Fruit fly (Drosophila melanogaster) whole organism, prepupa: Measurements from ENCODE around the gene Sfp33A4.

Source experiments
- Blimp-1 ChIP-seq: fragments of 200-800 bp; sonication (Bioruptor generic); optimal IDR thresholded peaks from 3 replicates; lab custom pipeline; 2017; ENCODE audit warnings: missing biosample characterization, missing genetic modification characterization, mild to moderate bottlenecking, moderate library complexity, missing genetic modification reagents
- CG11294 ChIP-seq: fragments of 200-800 bp; sonication (Bioruptor generic); IDR thresholded peaks from 2 replicates; pipeline ENCODE4 v1.3.6; 2022; ENCODE audit warnings: missing biosample characterization, missing genetic modification characterization
- CG11762 ChIP-seq: fragments of 200-800 bp; sonication (Bioruptor generic); optimal IDR thresholded peaks from 3 replicates; lab custom pipeline; 2016; ENCODE audit warnings: missing biosample characterization, missing genetic modification characterization; ENCODE audit not compliant: insufficient read depth
- CG1621 ChIP-seq: fragments of 200-800 bp; sonication (Bioruptor generic); optimal IDR thresholded peaks from 3 replicates; lab custom pipeline; 2018; ENCODE audit warnings: missing biosample characterization, mild to moderate bottlenecking, missing genetic modification characterization
- CG16779 ChIP-seq: fragments of 200-800 bp; sonication (Bioruptor generic); optimal IDR thresholded peaks from 3 replicates; lab custom pipeline; 2017; ENCODE audit warnings: missing biosample characterization, mild to moderate bottlenecking, missing genetic modification characterization
- CG32006 ChIP-seq: fragments of 200-800 bp; sonication (Bioruptor generic); optimal IDR thresholded peaks from 3 replicates; lab custom pipeline; 2017; ENCODE audit warnings: missing biosample characterization, mild to moderate bottlenecking, missing genetic modification characterization
- CG34406 ChIP-seq: fragments of 200-800 bp; sonication (Bioruptor generic); optimal IDR thresholded peaks from 3 replicates; lab custom pipeline; 2016; ENCODE audit warnings: missing biosample characterization, missing genetic modification characterization
- CG3919 ChIP-seq: fragments of 200-800 bp; sonication (Bioruptor generic); optimal IDR thresholded peaks from 3 replicates; lab custom pipeline; 2016; ENCODE audit warnings: missing biosample characterization, missing genetic modification characterization
- CG4318 ChIP-seq: fragments of 200-800 bp; sonication (Bioruptor generic); optimal IDR thresholded peaks from 3 replicates; lab custom pipeline; 2017; ENCODE audit warnings: missing biosample characterization, mild to moderate bottlenecking, missing genetic modification characterization
- CG6163 ChIP-seq: fragments of 200-800 bp; sonication (Bioruptor generic); IDR thresholded peaks from 3 replicates; pipeline ENCODE4 v1.3.6; 2022; ENCODE audit warnings: missing biosample characterization, missing genetic modification characterization
- CG6792 ChIP-seq: fragments of 200-800 bp; sonication (Bioruptor generic); optimal IDR thresholded peaks from 3 replicates; lab custom pipeline; 2016; ENCODE audit warnings: missing biosample characterization, missing genetic modification characterization
- CG6808 ChIP-seq: fragments of 200-800 bp; sonication (Bioruptor generic); optimal IDR thresholded peaks from 3 replicates; lab custom pipeline; 2017; ENCODE audit warnings: missing biosample characterization, missing genetic modification characterization, mild to moderate bottlenecking, moderate library complexity, missing genetic modification reagents
- CG6854 ChIP-seq: fragments of 200-800 bp; sonication (Bioruptor generic); optimal IDR thresholded peaks from 2 replicates; lab custom pipeline; 2017; ENCODE audit warnings: missing biosample characterization, mild to moderate bottlenecking, missing genetic modification characterization
- CG7368 ChIP-seq: fragments of 200-800 bp; sonication (Bioruptor generic); optimal IDR thresholded peaks from 3 replicates; lab custom pipeline; 2016; ENCODE audit warnings: missing biosample characterization, missing genetic modification characterization
- CG8119 ChIP-seq: fragments of 200-800 bp; sonication (Bioruptor generic); IDR thresholded peaks from 3 replicates; pipeline ENCODE4 v1.3.6; 2022; ENCODE audit warnings: missing biosample characterization, missing genetic modification characterization
- CG8319 ChIP-seq: fragments of 200-800 bp; sonication (Bioruptor generic); optimal IDR thresholded peaks from 3 replicates; lab custom pipeline; 2016; ENCODE audit warnings: missing biosample characterization, missing genetic modification characterization
- CG8632 ChIP-seq: fragments of 200-800 bp; sonication (Bioruptor generic); optimal IDR thresholded peaks from 3 replicates; lab custom pipeline; 2016; ENCODE audit warnings: missing biosample characterization, missing genetic modification characterization
- CG9139 ChIP-seq: fragments of 200-800 bp; sonication (Bioruptor generic); optimal IDR thresholded peaks from 3 replicates; lab custom pipeline; 2017; ENCODE audit warnings: missing biosample characterization, mild to moderate bottlenecking, missing genetic modification characterization
- Eip75B ChIP-seq: fragments of 200-800 bp; sonication (Bioruptor generic); optimal IDR thresholded peaks from 3 replicates; lab custom pipeline; 2016; ENCODE audit warnings: missing biosample characterization, missing genetic modification characterization
- Eip78C ChIP-seq: fragments of 200-800 bp; sonication (Bioruptor generic); peaks from one replicate; lab custom pipeline; 2016; ENCODE audit warnings: missing biosample characterization, missing genetic modification characterization
- Eip93F ChIP-seq: fragments of 200-800 bp; sonication (Bioruptor generic); optimal IDR thresholded peaks from 2 replicates; lab custom pipeline; 2016; ENCODE audit warnings: missing biosample characterization, mild to moderate bottlenecking, missing genetic modification characterization
- Ets21C ChIP-seq: fragments of 200-800 bp; sonication (Bioruptor generic); optimal IDR thresholded peaks from 3 replicates; lab custom pipeline; 2016; ENCODE audit warnings: missing biosample characterization, missing genetic modification characterization
- Ets96B ChIP-seq: fragments of 200-800 bp; optimal IDR thresholded peaks from 2 replicates; lab custom pipeline; 2019; ENCODE audit warnings: missing biosample characterization, mild to moderate bottlenecking, missing genetic modification characterization, moderate library complexity
- Gug ChIP-seq: fragments of 200-800 bp; sonication (Bioruptor generic); IDR thresholded peaks from 2 replicates; pipeline ENCODE4 v1.3.6; 2022; ENCODE audit warnings: missing biosample characterization, missing genetic modification characterization
- Hr4 ChIP-seq: fragments of 200-800 bp; sonication (Bioruptor generic); optimal IDR thresholded peaks from 3 replicates; lab custom pipeline; 2016; ENCODE audit warnings: missing biosample characterization, missing genetic modification characterization
- Lpt ChIP-seq: fragments of 200-800 bp; sonication (Bioruptor generic); optimal IDR thresholded peaks from 3 replicates; lab custom pipeline; 2016; ENCODE audit warnings: missing biosample characterization, missing genetic modification characterization
- Met ChIP-seq: fragments of 200-800 bp; sonication (Bioruptor generic); optimal IDR thresholded peaks from 3 replicates; lab custom pipeline; 2016; ENCODE audit warnings: missing biosample characterization, missing genetic modification characterization
- Smox ChIP-seq: fragments of 200-800 bp; sonication (Bioruptor generic); optimal IDR thresholded peaks from 3 replicates; lab custom pipeline; 2016; ENCODE audit warnings: missing biosample characterization, missing genetic modification characterization
- Sox102F ChIP-seq: fragments of 200-800 bp; sonication (Bioruptor generic); optimal IDR thresholded peaks from 2 replicates; lab custom pipeline; 2016; ENCODE audit warnings: missing biosample characterization, mild to moderate bottlenecking, missing genetic modification characterization
- Sox14 ChIP-seq: fragments of 200-800 bp; sonication (Bioruptor generic); optimal IDR thresholded peaks from 3 replicates; lab custom pipeline; 2016; ENCODE audit warnings: missing biosample characterization, missing genetic modification characterization
- achi ChIP-seq: fragments of 200-800 bp; sonication (Bioruptor generic); optimal IDR thresholded peaks from 3 replicates; lab custom pipeline; 2016; ENCODE audit warnings: missing biosample characterization, missing genetic modification characterization
- cyc ChIP-seq: fragments of 200-800 bp; sonication (Bioruptor generic); optimal IDR thresholded peaks from 3 replicates; lab custom pipeline; 2016; ENCODE audit warnings: missing biosample characterization, missing genetic modification characterization
- dsx ChIP-seq: fragments of 200-800 bp; optimal IDR thresholded peaks from 3 replicates; lab custom pipeline; 2019; ENCODE audit warnings: missing biosample characterization, mild to moderate bottlenecking, missing genetic modification characterization, moderate library complexity; ENCODE audit not compliant: poor library complexity, severe bottlenecking
- eg ChIP-seq: fragments of 200-800 bp; sonication (Bioruptor generic); IDR thresholded peaks from 3 replicates; pipeline ENCODE4 v1.3.6; 2022; ENCODE audit warnings: missing biosample characterization, missing genetic modification characterization
- esn ChIP-seq: fragments of 200-800 bp; sonication (Bioruptor generic); optimal IDR thresholded peaks from 2 replicates; lab custom pipeline; 2016; ENCODE audit warnings: missing biosample characterization, mild to moderate bottlenecking, missing genetic modification characterization, moderate library complexity
- fd85E ChIP-seq: fragments of 200-800 bp; sonication (Bioruptor generic); optimal IDR thresholded peaks from 3 replicates; lab custom pipeline; 2016; ENCODE audit warnings: missing biosample characterization, missing genetic modification characterization
- fkh ChIP-seq: fragments of 200-800 bp; sonication (Bioruptor generic); optimal IDR thresholded peaks from 3 replicates; lab custom pipeline; 2017; ENCODE audit warnings: missing biosample characterization, mild to moderate bottlenecking, missing genetic modification characterization, moderate library complexity
- lz ChIP-seq: fragments of 200-800 bp; sonication (Bioruptor generic); optimal IDR thresholded peaks from 3 replicates; lab custom pipeline; 2016; ENCODE audit warnings: missing biosample characterization, missing genetic modification characterization
- net ChIP-seq: fragments of 200-800 bp; sonication (Bioruptor generic); optimal IDR thresholded peaks from 3 replicates; lab custom pipeline; 2016; ENCODE audit warnings: missing biosample characterization, missing genetic modification characterization
- pdm3 ChIP-seq: fragments of 200-800 bp; sonication (Bioruptor generic); optimal IDR thresholded peaks from 3 replicates; lab custom pipeline; 2016; ENCODE audit warnings: missing biosample characterization, missing genetic modification characterization
- salr ChIP-seq, 2 experiments: fragments of 200-800 bp; sonication (Bioruptor generic); optimal IDR thresholded peaks; 3 replicates each; lab custom pipeline; 2016 to 2018; ENCODE audit warnings: missing biosample characterization in 2 of 2, missing genetic modification characterization in 2 of 2, mild to moderate bottlenecking in 1 of 2
- spab ChIP-seq: fragments of 200-800 bp; sonication (Bioruptor generic); optimal IDR thresholded peaks from 2 replicates; lab custom pipeline; 2017; ENCODE audit warnings: missing biosample characterization, mild to moderate bottlenecking, missing genetic modification characterization, missing genetic modification reagents
- ss ChIP-seq, 2 experiments: fragments of 200-800 bp; sonication (Bioruptor generic); optimal IDR thresholded peaks; 2 replicates in 1 of 2; 3 replicates in 1 of 2; lab custom pipeline; 2017 to 2018; ENCODE audit warnings: mild to moderate bottlenecking in 2 of 2, missing biosample characterization in 2 of 2, missing genetic modification characterization in 2 of 2, moderate library complexity in 1 of 2
- svp ChIP-seq: fragments of 200-800 bp; sonication (Bioruptor generic); peaks from one replicate; lab custom pipeline; 2016; ENCODE audit warnings: missing biosample characterization, missing genetic modification characterization
- vri ChIP-seq: fragments of 200-800 bp; sonication (Bioruptor generic); optimal IDR thresholded peaks from 3 replicates; lab custom pipeline; 2016; ENCODE audit warnings: missing biosample characterization, mild to moderate bottlenecking, missing genetic modification characterization

Gene Sfp33A4

dm6 chr2L:11806701-11807674 lies 30.1 kb upstream of the Sfp33A4 start (continued):
- TF ChIP-seq achi (GFP tag; lab: Kevin White, UChicago) (peak; percentile 54), CG8632 (GFP tag; lab: Kevin White, UChicago) (peak; percentile 60), CG1621 (tag; lab: Kevin White, UChicago) (peak; percentile 85), Sox14 (peak; percentile 92), Smox (peak; percentile 58), eg (GFP tag; lab: Robert Waterston, UW) (peak; percentile 87), CG4318 (GFP tag; lab: Kevin White, UChicago) (peak; percentile 21), Hr4 (no peak), CG8319 (GFP tag; lab: Kevin White, UChicago) (no peak), CG34406 (GFP tag; lab: Kevin White, UChicago) (peak; percentile 44), CG8119 (GFP tag; lab: Robert Waterston, UW) (no peak; the same call in 1 of the 3 replicates)
- TF ChIP-seq, all 60 proteins: peak for 47

dm6 chr2L:11807697-11808226 lies 29.3 kb upstream of the Sfp33A4 start:
- peak; percentile 63 for TF ChIP-seq eg (GFP tag; lab: Robert Waterston, UW)
- peak; percentile 77 for TF ChIP-seq CG6854 (GFP tag; lab: Kevin White, UChicago)
- no peak for TF ChIP-seq Ets21C (GFP tag; lab: Kevin White, UChicago)
- TF ChIP-seq ss (GFP tag; optimal IDR thresholded peaks at IDR 0.05; lab: Kevin White, UChicago) = peak; percentile 51 to 73
- peak; percentile 2 for TF ChIP-seq Sox102F (GFP tag; lab: Kevin White, UChicago)
- no peak for TF ChIP-seq CG11294
- TF ChIP-seq Blimp-1 (GFP tag; lab: Kevin White, UChicago) = peak; percentile 1
- no peak for TF ChIP-seq CG34406 (GFP tag; lab: Kevin White, UChicago)
- no peak for TF ChIP-seq Smox
- TF ChIP-seq lz = peak; percentile 17
- no peak for TF ChIP-seq cyc
- TF ChIP-seq Hr4 = peak; percentile 5
- peak; percentile 13 for TF ChIP-seq CG7368 (GFP tag; lab: Kevin White, UChicago)
- TF ChIP-seq CG8632 (GFP tag; lab: Kevin White, UChicago) = no peak
- TF ChIP-seq CG16779 (tag; lab: Kevin White, UChicago) = peak; percentile 46
- peak; percentile 16 for TF ChIP-seq Ets96B (tag; lab: Kevin White, UChicago)
- peak; percentile 65 for TF ChIP-seq Sox14
- TF ChIP-seq CG32006 (GFP tag; lab: Kevin White, UChicago) = no peak
- TF ChIP-seq salr (GFP tag; optimal IDR thresholded peaks at IDR 0.05; lab: Kevin White, UChicago) = peak in 1 of 2 experiments; percentile 19
- peak; percentile 39 for TF ChIP-seq CG3919
- TF ChIP-seq CG1621 (tag; lab: Kevin White, UChicago) = peak; percentile 78
- TF ChIP-seq Met (GFP tag; lab: Kevin White, UChicago) = peak; percentile 13
- no peak for TF ChIP-seq CG6792
- TF ChIP-seq CG6808 (GFP tag; lab: Kevin White, UChicago) = peak; percentile 5
- TF ChIP-seq vri = peak; percentile 54
- TF ChIP-seq CG11762 (GFP tag; lab: Kevin White, UChicago) = no peak
- TF ChIP-seq Eip78C (GFP tag; lab: Kevin White, UChicago) = peak; percentile 24
- no peak for TF ChIP-seq Gug (GFP tag; lab: Robert Waterston, UW)
- TF ChIP-seq dsx = peak; percentile 65
- peak; percentile 8 for TF ChIP-seq esn (GFP tag; lab: Kevin White, UChicago)
- TF ChIP-seq pdm3 = peak; percentile 2
- TF ChIP-seq CG6163 = peak; percentile 85
- peak; percentile 0 for TF ChIP-seq Eip75B (GFP tag; lab: Kevin White, UChicago)
- no peak for TF ChIP-seq spab
- TF ChIP-seq achi (GFP tag; lab: Kevin White, UChicago) = peak; percentile 11
- peak; percentile 35 for TF ChIP-seq net
- 0 out of 3 replicates have a peak, but pooled peaks have one; percentile 43 for TF ChIP-seq CG8119 (GFP tag; lab: Robert Waterston, UW)
- peak; percentile 64 for TF ChIP-seq Lpt (GFP tag; lab: Kevin White, UChicago)
- no peak for TF ChIP-seq Eip93F
- peak; percentile 94 for TF ChIP-seq svp (GFP tag; lab: Kevin White, UChicago)
- peak; percentile 59 for TF ChIP-seq CG9139 (GFP tag; lab: Kevin White, UChicago)
- TF ChIP-seq fkh (GFP tag; lab: Kevin White, UChicago) = peak; percentile 42
- no peak for TF ChIP-seq fd85E (GFP tag; lab: Kevin White, UChicago)
